Worm (Caenorhabditis elegans) whole organism, late embryonic: Measurements from ENCODE around the gene rexd-1.

Experiments
- C08G9.2 ChIP-seq: sonication (generic microtip); optimal IDR thresholded peaks from 2 replicates; lab custom pipeline; 2016; ENCODE audit warnings: mild to moderate bottlenecking, missing genetic modification characterization, moderate library complexity, missing compliant biosample characterization
- C38D4.7 ChIP-seq: fragments of 200-800 bp; sonication (Bioruptor generic); optimal IDR thresholded peaks from 2 replicates; lab custom pipeline; 2018; ENCODE audit warnings: mild to moderate bottlenecking, missing genetic modification characterization, moderate library complexity, missing compliant biosample characterization
- K09A11.1 ChIP-seq: sonication (generic microtip); optimal IDR thresholded peaks from 2 replicates; lab custom pipeline; 2017; ENCODE audit warnings: antibody characterized with exemption, mild to moderate bottlenecking, missing genetic modification characterization, missing compliant biosample characterization; ENCODE audit not compliant: insufficient read depth
- ahr-1 ChIP-seq: sonication (generic microtip); optimal IDR thresholded peaks from 2 replicates; lab custom pipeline; 2016; ENCODE audit warnings: missing genetic modification characterization, missing compliant biosample characterization
- ceh-14 ChIP-seq: sonication (generic microtip); optimal IDR thresholded peaks from 2 replicates; lab custom pipeline; 2016; ENCODE audit warnings: missing genotype, missing genetic modification characterization, missing compliant biosample characterization
- ceh-18 ChIP-seq: sonication (generic microtip); optimal IDR thresholded peaks from 2 replicates; lab custom pipeline; 2016; ENCODE audit warnings: missing genetic modification characterization, missing compliant biosample characterization
- ceh-19 ChIP-seq: fragments of 200-800 bp; sonication (Bioruptor generic); optimal IDR thresholded peaks from 2 replicates; lab custom pipeline; 2018; ENCODE audit warnings: mild to moderate bottlenecking, missing genetic modification characterization, missing compliant biosample characterization
- ceh-2 ChIP-seq: sonication (generic microtip); optimal IDR thresholded peaks from 2 replicates; lab custom pipeline; 2016; ENCODE audit warnings: missing genotype, missing genetic modification characterization, missing compliant biosample characterization
- ceh-24 ChIP-seq: sonication (generic microtip); optimal IDR thresholded peaks from 2 replicates; lab custom pipeline; 2016; ENCODE audit warnings: mild to moderate bottlenecking, missing genetic modification characterization, missing compliant biosample characterization
- ceh-30 ChIP-seq: fragments of 150-350 bp; optimal IDR thresholded peaks from 2 replicates; lab custom pipeline; 2014; ENCODE audit warnings: missing biosample characterization, missing genetic modification characterization
- ceh-45 ChIP-seq: fragments of 200-800 bp; sonication (Bioruptor generic); IDR thresholded peaks from 2 replicates; pipeline ENCODE4 v1.3.6; 2022; ENCODE audit warnings: missing genetic modification reagents, missing genetic modification characterization, missing compliant biosample characterization
- ceh-48 ChIP-seq: sonication (generic microtip); optimal IDR thresholded peaks from 2 replicates; lab custom pipeline; 2016; ENCODE audit warnings: missing genetic modification characterization, inconsistent platforms, missing compliant biosample characterization
- ceh-6 ChIP-seq: fragments of 200-800 bp; sonication (Bioruptor generic); optimal IDR thresholded peaks from 2 replicates; lab custom pipeline; 2018; ENCODE audit warnings: mild to moderate bottlenecking, missing genetic modification characterization, missing compliant biosample characterization
- che-1 ChIP-seq: sonication (generic microtip); optimal IDR thresholded peaks from 2 replicates; lab custom pipeline; 2016; ENCODE audit warnings: mild to moderate bottlenecking, missing genetic modification characterization, missing compliant biosample characterization
- dve-1 ChIP-seq: sonication (generic microtip); optimal IDR thresholded peaks from 2 replicates; lab custom pipeline; 2017; ENCODE audit warnings: antibody characterized with exemption, mild to moderate bottlenecking, missing genetic modification characterization, missing compliant biosample characterization
- elt-2 ChIP-seq: sonication (generic microtip); optimal IDR thresholded peaks from 2 replicates; lab custom pipeline; 2016; ENCODE audit warnings: missing genetic modification reagents, missing genetic modification characterization, missing compliant biosample characterization
- elt-4 ChIP-seq: sonication (generic microtip); optimal IDR thresholded peaks from 2 replicates; lab custom pipeline; 2016; ENCODE audit warnings: missing genetic modification characterization, missing compliant biosample characterization
- fkh-10 ChIP-seq: fragments of 150-350 bp; optimal IDR thresholded peaks from 2 replicates; lab custom pipeline; 2014; ENCODE audit warnings: missing biosample characterization, missing genetic modification reagents, missing genetic modification characterization
- gmeb-2 ChIP-seq: sonication (generic microtip); optimal IDR thresholded peaks from 2 replicates; lab custom pipeline; 2016; ENCODE audit warnings: missing genetic modification characterization, inconsistent platforms, missing compliant biosample characterization
- hlh-15 ChIP-seq: sonication (generic microtip); optimal IDR thresholded peaks from 2 replicates; lab custom pipeline; 2016; ENCODE audit warnings: missing genetic modification characterization, missing compliant biosample characterization
- hlh-6 ChIP-seq: sonication (generic microtip); optimal IDR thresholded peaks from 2 replicates; lab custom pipeline; 2016; ENCODE audit warnings: missing genotype, missing genetic modification characterization, missing compliant biosample characterization
- hlh-8 ChIP-seq: sonication (generic microtip); optimal IDR thresholded peaks from 2 replicates; lab custom pipeline; 2016; ENCODE audit warnings: missing genotype, missing genetic modification characterization, missing compliant biosample characterization
- mec-3 ChIP-seq: sonication (generic microtip); optimal IDR thresholded peaks from 2 replicates; lab custom pipeline; 2016; ENCODE audit warnings: borderline replicate concordance, missing genetic modification characterization, missing compliant biosample characterization
- nhr-11 ChIP-seq: fragments of 150-350 bp; optimal IDR thresholded peaks from 2 replicates; lab custom pipeline; 2014; ENCODE audit warnings: missing biosample characterization, missing genetic modification characterization
- npax-4 ChIP-seq: sonication (generic microtip); optimal IDR thresholded peaks from 2 replicates; lab custom pipeline; 2016; ENCODE audit warnings: missing genetic modification characterization, missing compliant biosample characterization
- pat-9 ChIP-seq: fragments of 200-800 bp; sonication (Bioruptor generic); optimal IDR thresholded peaks from 2 replicates; lab custom pipeline; 2018; ENCODE audit warnings: mild to moderate bottlenecking, missing genetic modification characterization, moderate library complexity, missing compliant biosample characterization
- pax-1 ChIP-seq: fragments of 150-350 bp; optimal IDR thresholded peaks from 2 replicates; lab custom pipeline; 2014; ENCODE audit warnings: missing biosample characterization, missing genetic modification characterization
- pqm-1 ChIP-seq: sonication (generic microtip); optimal IDR thresholded peaks from 2 replicates; lab custom pipeline; 2016; ENCODE audit warnings: missing genetic modification characterization, missing compliant biosample characterization
- ref-2 ChIP-seq: sonication (generic microtip); optimal IDR thresholded peaks from 2 replicates; lab custom pipeline; 2016; ENCODE audit warnings: missing genetic modification characterization, missing compliant biosample characterization
- rnt-1 ChIP-seq: sonication (generic microtip); optimal IDR thresholded peaks from 2 replicates; lab custom pipeline; 2016; ENCODE audit warnings: missing genetic modification characterization, missing compliant biosample characterization
- sdc-2 ChIP-seq: sonication (generic microtip); optimal IDR thresholded peaks from 2 replicates; lab custom pipeline; 2016; ENCODE audit warnings: missing genotype, missing genetic modification characterization, missing compliant biosample characterization
- sox-4 ChIP-seq: sonication (generic microtip); optimal IDR thresholded peaks from 2 replicates; lab custom pipeline; 2017; ENCODE audit warnings: mild to moderate bottlenecking, missing genetic modification characterization, inconsistent platforms, missing compliant biosample characterization
- tbx-7 ChIP-seq: sonication (generic microtip); optimal IDR thresholded peaks from 2 replicates; lab custom pipeline; 2016; ENCODE audit warnings: missing genotype, missing genetic modification characterization, missing compliant biosample characterization
- ttx-3 ChIP-seq: sonication (generic microtip); optimal IDR thresholded peaks from 2 replicates; lab custom pipeline; 2016; ENCODE audit warnings: missing genetic modification reagents, missing genetic modification characterization, missing compliant biosample characterization
- unc-3 ChIP-seq, 2 experiments: fragments of 200-800 bp in 1 of 2; sonication (Bioruptor generic) in 1 of 2; sonication (generic microtip) in 1 of 2; conservative IDR thresholded peaks in 1 of 2; optimal IDR thresholded peaks in 1 of 2; 2 replicates each; pipeline versions ENCODE4 v1.3.6 to Lab custom; 2016 to 2022; ENCODE audit warnings: missing compliant biosample characterization in 2 of 2, missing genetic modification characterization in 2 of 2, missing genetic modification reagents in 1 of 2
- unc-86 ChIP-seq: sonication (generic microtip); optimal IDR thresholded peaks from 2 replicates; lab custom pipeline; 2016; ENCODE audit warnings: missing genetic modification characterization, missing compliant biosample characterization

rexd-1 gene

DNA sequence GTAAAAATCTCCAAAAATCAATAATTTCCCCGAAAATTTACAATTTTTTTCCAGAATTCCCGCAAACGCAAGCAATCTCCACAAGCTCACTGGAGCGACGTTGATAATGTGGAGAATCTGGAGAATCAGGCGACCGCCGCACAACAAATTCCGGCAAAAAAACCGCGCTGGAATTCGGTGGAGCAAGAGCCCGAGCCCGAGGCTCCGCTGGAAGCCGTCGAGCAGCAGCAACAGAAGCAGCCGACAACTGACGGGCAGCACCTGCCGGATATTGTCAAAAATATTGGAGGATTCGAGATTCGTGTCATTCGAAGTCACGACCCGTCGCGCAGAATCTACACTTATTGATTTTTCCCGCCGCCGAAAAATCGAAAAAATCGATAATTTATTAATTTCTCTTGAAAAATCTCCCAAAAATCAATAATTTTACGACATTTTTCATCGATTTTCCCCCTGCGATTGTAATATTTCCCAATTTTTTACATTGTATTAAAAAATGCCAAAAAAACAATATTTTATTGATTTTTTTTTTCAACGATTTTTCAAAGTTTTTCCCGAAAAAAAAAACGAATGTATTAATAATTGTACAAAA lies 17.9 kb downstream of the rexd-1 start:
- TF ChIP-seq hlh-15 (tag; lab: Kevin White, UChicago) (no peak), fkh-10 (GFP tag; lab: Kevin White, UChicago) (no peak), unc-3 (GFP tag; conservative IDR thresholded peaks at IDR 0.05; lab: Robert Waterston, UW) (no peak), unc-3 (tag; optimal IDR thresholded peaks at IDR 0.05; lab: Kevin White, UChicago) (no peak), che-1 (tag; lab: Kevin White, UChicago) (no peak), ceh-45 (no peak), sdc-2 (tag; lab: Kevin White, UChicago) (no peak), hlh-8 (no peak), ttx-3 (no peak)

DNA sequence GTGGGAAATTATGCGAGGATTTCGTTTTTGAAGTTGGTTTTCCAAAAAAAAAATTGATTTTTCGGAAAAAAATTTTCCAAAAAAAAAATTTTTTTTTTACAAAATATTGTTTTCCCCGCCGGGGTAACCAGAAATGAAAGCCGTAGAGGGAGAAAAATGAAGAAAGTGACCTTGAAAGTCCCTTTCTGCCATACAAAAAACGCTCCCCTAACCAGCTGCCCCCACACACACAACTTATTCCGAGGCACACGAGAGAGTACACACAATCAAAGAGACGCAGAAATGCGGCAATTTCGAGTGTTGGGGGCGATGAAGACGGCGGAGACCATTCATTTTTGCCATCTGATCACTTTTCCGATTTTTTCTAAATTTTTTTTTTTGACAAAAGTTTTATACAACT lies 19.6 kb downstream of the rexd-1 start:
- no peak for TF ChIP-seq gmeb-2 (tag; lab: Kevin White, UChicago)
- no peak for TF ChIP-seq K09A11.1
- no peak for TF ChIP-seq hlh-6 (tag; lab: Kevin White, UChicago)
- TF ChIP-seq ceh-6 (GFP tag; lab: Kevin White, UChicago), result no peak
- TF ChIP-seq ceh-14, result no peak
- TF ChIP-seq ref-2 (tag; lab: Kevin White, UChicago), result no peak
- no peak for TF ChIP-seq ceh-30
- TF ChIP-seq pax-1 (tag; lab: Kevin White, UChicago), result no peak
- TF ChIP-seq ceh-24, result no peak
- TF ChIP-seq unc-3 (GFP tag; conservative IDR thresholded peaks at IDR 0.05; lab: Robert Waterston, UW), result no peak
- no peak for TF ChIP-seq unc-3 (tag; optimal IDR thresholded peaks at IDR 0.05; lab: Kevin White, UChicago)
- TF ChIP-seq nhr-11 (tag; lab: Kevin White, UChicago), result no peak
- TF ChIP-seq ahr-1 (tag; lab: Kevin White, UChicago), result no peak
- no peak for TF ChIP-seq hlh-15 (tag; lab: Kevin White, UChicago)

ce11 chrIII:1855092-1855491 lies 20.8 kb downstream of the rexd-1 start, which contains the start of gene hlh-33:
Gene hlh-33, plus strand, starts transcription at chrIII:1855392.
- TF ChIP-seq ceh-2 (tag; lab: Kevin White, UChicago) (no peak), ceh-48 (no peak), sox-4 (tag; lab: Kevin White, UChicago) (no peak), C08G9.2 (tag; lab: Kevin White, UChicago) (no peak), ceh-30 (no peak), ceh-19 (GFP tag; lab: Kevin White, UChicago) (no peak), C38D4.7 (GFP tag; lab: Kevin White, UChicago) (no peak), npax-4 (tag; lab: Kevin White, UChicago) (no peak), ceh-45 (no peak)

DNA sequence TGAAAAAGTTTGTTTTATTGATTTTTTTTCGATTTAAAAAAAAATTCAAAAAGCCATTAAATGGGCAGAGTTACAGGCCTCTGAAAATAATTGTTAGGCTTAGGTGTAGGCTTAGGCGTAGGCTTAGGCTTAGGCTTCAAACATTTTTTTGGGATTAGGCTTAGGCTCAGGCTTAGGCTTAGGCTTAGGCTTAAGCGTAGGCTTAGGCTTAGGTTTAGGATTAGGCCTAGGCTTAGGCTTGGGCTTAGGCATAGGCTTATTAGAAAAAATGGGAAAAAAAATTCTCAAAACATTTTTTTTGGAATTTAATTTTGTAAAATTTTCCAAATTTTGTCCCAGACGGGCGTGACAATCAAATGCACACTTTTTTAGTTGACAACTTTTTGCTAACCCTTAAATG lies 21.9 kb downstream of the rexd-1 start:
- TF ChIP-seq tbx-7 (tag; lab: Kevin White, UChicago) (no peak), ceh-18 (tag; lab: Kevin White, UChicago) (no peak), elt-4 (no peak), dve-1 (peak; percentile 61), C38D4.7 (GFP tag; lab: Kevin White, UChicago) (no peak), ttx-3 (no peak), ceh-14 (no peak), elt-2 (tag; lab: Kevin White, UChicago) (no peak)

ce11 chrIII:1856679-1857078 lies 22.4 kb downstream of the rexd-1 start:
- TF ChIP-seq pat-9 (tag; lab: Kevin White, UChicago), result no peak
- no peak for TF ChIP-seq unc-86 (tag; lab: Kevin White, UChicago)
- no peak for TF ChIP-seq tbx-7 (tag; lab: Kevin White, UChicago)
- no peak for TF ChIP-seq mec-3
- TF ChIP-seq ceh-19 (GFP tag; lab: Kevin White, UChicago), result no peak
- TF ChIP-seq pqm-1, result no peak
- TF ChIP-seq ceh-6 (GFP tag; lab: Kevin White, UChicago), result no peak
- TF ChIP-seq sdc-2 (tag; lab: Kevin White, UChicago), result no peak
- TF ChIP-seq rnt-1 (tag; lab: Kevin White, UChicago), result no peak
